Fruit fly (Drosophila melanogaster) whole organism, prepupa: Measurements from ENCODE around the gene mbo.
A peak's percentile ranks its signal among the peaks of the same experiment; 100 is the strongest.

Experiments used
- Blimp-1 ChIP-seq: fragments of 200-800 bp; sonication (Bioruptor generic); optimal IDR thresholded peaks from 3 replicates; lab custom pipeline; 2017; ENCODE audit warnings: missing biosample characterization, missing genetic modification characterization, mild to moderate bottlenecking, moderate library complexity, missing genetic modification reagents
- CG10631 ChIP-seq: fragments of 200-800 bp; sonication (Bioruptor generic); optimal IDR thresholded peaks from 2 replicates; lab custom pipeline; 2016; ENCODE audit warnings: missing biosample characterization, missing genetic modification characterization
- CG11762 ChIP-seq: fragments of 200-800 bp; sonication (Bioruptor generic); optimal IDR thresholded peaks from 3 replicates; lab custom pipeline; 2016; ENCODE audit warnings: missing biosample characterization, missing genetic modification characterization; ENCODE audit not compliant: insufficient read depth
- CG11902 ChIP-seq: fragments of 200-800 bp; sonication (Bioruptor generic); optimal IDR thresholded peaks from 3 replicates; lab custom pipeline; 2016; ENCODE audit warnings: missing biosample characterization, missing genetic modification characterization
- CG15336 ChIP-seq: fragments of 200-800 bp; sonication (Bioruptor generic); IDR thresholded peaks from 2 replicates; pipeline ENCODE4 v1.3.6; 2022; ENCODE audit warnings: missing biosample characterization, missing genetic modification characterization
- CG3032 ChIP-seq: fragments of 200-800 bp; optimal IDR thresholded peaks from 2 replicates; lab custom pipeline; 2019; ENCODE audit warnings: missing biosample characterization, mild to moderate bottlenecking, missing genetic modification characterization, moderate library complexity
- CG31627 ChIP-seq: fragments of 200-800 bp; sonication (Bioruptor generic); optimal IDR thresholded peaks from 3 replicates; lab custom pipeline; 2016; ENCODE audit warnings: missing biosample characterization, missing genetic modification characterization
- CG32006 ChIP-seq: fragments of 200-800 bp; sonication (Bioruptor generic); optimal IDR thresholded peaks from 3 replicates; lab custom pipeline; 2017; ENCODE audit warnings: missing biosample characterization, mild to moderate bottlenecking, missing genetic modification characterization
- CG4318 ChIP-seq: fragments of 200-800 bp; sonication (Bioruptor generic); optimal IDR thresholded peaks from 3 replicates; lab custom pipeline; 2017; ENCODE audit warnings: missing biosample characterization, mild to moderate bottlenecking, missing genetic modification characterization
- CG6163 ChIP-seq: fragments of 200-800 bp; sonication (Bioruptor generic); IDR thresholded peaks from 3 replicates; pipeline ENCODE4 v1.3.6; 2022; ENCODE audit warnings: missing biosample characterization, missing genetic modification characterization
- CG6276 ChIP-seq: fragments of 200-800 bp; sonication (Bioruptor generic); optimal IDR thresholded peaks from 2 replicates; lab custom pipeline; 2017; ENCODE audit warnings: missing biosample characterization, mild to moderate bottlenecking, missing genetic modification characterization
- CG7368 ChIP-seq: fragments of 200-800 bp; sonication (Bioruptor generic); optimal IDR thresholded peaks from 3 replicates; lab custom pipeline; 2016; ENCODE audit warnings: missing biosample characterization, missing genetic modification characterization
- CG8119 ChIP-seq: fragments of 200-800 bp; sonication (Bioruptor generic); IDR thresholded peaks from 3 replicates; pipeline ENCODE4 v1.3.6; 2022; ENCODE audit warnings: missing biosample characterization, missing genetic modification characterization
- CG8319 ChIP-seq: fragments of 200-800 bp; sonication (Bioruptor generic); optimal IDR thresholded peaks from 3 replicates; lab custom pipeline; 2016; ENCODE audit warnings: missing biosample characterization, missing genetic modification characterization
- CG8632 ChIP-seq: fragments of 200-800 bp; sonication (Bioruptor generic); optimal IDR thresholded peaks from 3 replicates; lab custom pipeline; 2016; ENCODE audit warnings: missing biosample characterization, missing genetic modification characterization
- CG9139 ChIP-seq: fragments of 200-800 bp; sonication (Bioruptor generic); optimal IDR thresholded peaks from 3 replicates; lab custom pipeline; 2017; ENCODE audit warnings: missing biosample characterization, mild to moderate bottlenecking, missing genetic modification characterization
- Eip75B ChIP-seq: fragments of 200-800 bp; sonication (Bioruptor generic); optimal IDR thresholded peaks from 3 replicates; lab custom pipeline; 2016; ENCODE audit warnings: missing biosample characterization, missing genetic modification characterization
- Eip78C ChIP-seq: fragments of 200-800 bp; sonication (Bioruptor generic); peaks from one replicate; lab custom pipeline; 2016; ENCODE audit warnings: missing biosample characterization, missing genetic modification characterization
- Eip93F ChIP-seq: fragments of 200-800 bp; sonication (Bioruptor generic); optimal IDR thresholded peaks from 2 replicates; lab custom pipeline; 2016; ENCODE audit warnings: missing biosample characterization, mild to moderate bottlenecking, missing genetic modification characterization
- Ets21C ChIP-seq: fragments of 200-800 bp; sonication (Bioruptor generic); optimal IDR thresholded peaks from 3 replicates; lab custom pipeline; 2016; ENCODE audit warnings: missing biosample characterization, missing genetic modification characterization
- Lpt ChIP-seq: fragments of 200-800 bp; sonication (Bioruptor generic); optimal IDR thresholded peaks from 3 replicates; lab custom pipeline; 2016; ENCODE audit warnings: missing biosample characterization, missing genetic modification characterization
- Met ChIP-seq: fragments of 200-800 bp; sonication (Bioruptor generic); optimal IDR thresholded peaks from 3 replicates; lab custom pipeline; 2016; ENCODE audit warnings: missing biosample characterization, missing genetic modification characterization
- Sox102F ChIP-seq: fragments of 200-800 bp; sonication (Bioruptor generic); optimal IDR thresholded peaks from 2 replicates; lab custom pipeline; 2016; ENCODE audit warnings: missing biosample characterization, mild to moderate bottlenecking, missing genetic modification characterization
- Sox14 ChIP-seq: fragments of 200-800 bp; sonication (Bioruptor generic); optimal IDR thresholded peaks from 3 replicates; lab custom pipeline; 2016; ENCODE audit warnings: missing biosample characterization, missing genetic modification characterization
- Sox15 ChIP-seq: fragments of 200-800 bp; sonication (Bioruptor generic); optimal IDR thresholded peaks from 3 replicates; lab custom pipeline; 2016; ENCODE audit warnings: missing biosample characterization, missing genetic modification characterization
- achi ChIP-seq: fragments of 200-800 bp; sonication (Bioruptor generic); optimal IDR thresholded peaks from 3 replicates; lab custom pipeline; 2016; ENCODE audit warnings: missing biosample characterization, missing genetic modification characterization
- acj6 ChIP-seq: fragments of 200-800 bp; sonication (Bioruptor generic); optimal IDR thresholded peaks from 3 replicates; lab custom pipeline; 2016; ENCODE audit warnings: missing biosample characterization, missing genetic modification characterization
- cyc ChIP-seq: fragments of 200-800 bp; sonication (Bioruptor generic); optimal IDR thresholded peaks from 3 replicates; lab custom pipeline; 2016; ENCODE audit warnings: missing biosample characterization, missing genetic modification characterization
- dac ChIP-seq: fragments of 200-800 bp; sonication (Bioruptor generic); optimal IDR thresholded peaks from 2 replicates; lab custom pipeline; 2017; ENCODE audit warnings: missing biosample characterization, mild to moderate bottlenecking, missing genetic modification characterization
- dsx ChIP-seq: fragments of 200-800 bp; optimal IDR thresholded peaks from 3 replicates; lab custom pipeline; 2019; ENCODE audit warnings: missing biosample characterization, mild to moderate bottlenecking, missing genetic modification characterization, moderate library complexity; ENCODE audit not compliant: poor library complexity, severe bottlenecking
- fkh ChIP-seq: fragments of 200-800 bp; sonication (Bioruptor generic); optimal IDR thresholded peaks from 3 replicates; lab custom pipeline; 2017; ENCODE audit warnings: missing biosample characterization, mild to moderate bottlenecking, missing genetic modification characterization, moderate library complexity
- lz ChIP-seq: fragments of 200-800 bp; sonication (Bioruptor generic); optimal IDR thresholded peaks from 3 replicates; lab custom pipeline; 2016; ENCODE audit warnings: missing biosample characterization, missing genetic modification characterization
- pdm3 ChIP-seq: fragments of 200-800 bp; sonication (Bioruptor generic); optimal IDR thresholded peaks from 3 replicates; lab custom pipeline; 2016; ENCODE audit warnings: missing biosample characterization, missing genetic modification characterization
- salr ChIP-seq, 2 experiments: fragments of 200-800 bp; sonication (Bioruptor generic); optimal IDR thresholded peaks; 3 replicates each; lab custom pipeline; 2016 to 2018; ENCODE audit warnings: missing biosample characterization in 2 of 2, missing genetic modification characterization in 2 of 2, mild to moderate bottlenecking in 1 of 2
- svp ChIP-seq: fragments of 200-800 bp; sonication (Bioruptor generic); peaks from one replicate; lab custom pipeline; 2016; ENCODE audit warnings: missing biosample characterization, missing genetic modification characterization

Gene mbo

dm6 chr3R:12652736-12653135 is 26.1 kb downstream of the mbo start:
- TF ChIP-seq dac (GFP tag; lab: Kevin White, UChicago) = no peak
- TF ChIP-seq CG8319 (GFP tag; lab: Kevin White, UChicago) = no peak
- no peak for TF ChIP-seq Ets21C (GFP tag; lab: Kevin White, UChicago)
- no peak for TF ChIP-seq CG32006 (GFP tag; lab: Kevin White, UChicago)
- TF ChIP-seq salr (GFP tag; optimal IDR thresholded peaks at IDR 0.05; lab: Kevin White, UChicago) = no peak
- no peak for TF ChIP-seq fkh (GFP tag; lab: Kevin White, UChicago)
- no peak for TF ChIP-seq Eip93F
- no peak for TF ChIP-seq CG6276 (GFP tag; lab: Kevin White, UChicago)
- no peak for TF ChIP-seq CG11762
- no peak for TF ChIP-seq Sox14 (GFP tag; lab: Kevin White, UChicago)
- TF ChIP-seq CG4318 (GFP tag; lab: Kevin White, UChicago) = no peak
- TF ChIP-seq pdm3 (GFP tag; lab: Kevin White, UChicago) = no peak
- TF ChIP-seq Eip75B = no peak
- no peak for TF ChIP-seq CG9139 (GFP tag; lab: Kevin White, UChicago)
- no peak for TF ChIP-seq acj6 (GFP tag; lab: Kevin White, UChicago)
- TF ChIP-seq CG11902 (GFP tag; lab: Kevin White, UChicago) = no peak
- TF ChIP-seq achi = no peak
- TF ChIP-seq CG8119 (GFP tag; lab: Robert Waterston, UW) = no peak
- no peak for TF ChIP-seq Met (GFP tag; lab: Kevin White, UChicago)
- no peak for TF ChIP-seq cyc (GFP tag; lab: Kevin White, UChicago)

DNA sequence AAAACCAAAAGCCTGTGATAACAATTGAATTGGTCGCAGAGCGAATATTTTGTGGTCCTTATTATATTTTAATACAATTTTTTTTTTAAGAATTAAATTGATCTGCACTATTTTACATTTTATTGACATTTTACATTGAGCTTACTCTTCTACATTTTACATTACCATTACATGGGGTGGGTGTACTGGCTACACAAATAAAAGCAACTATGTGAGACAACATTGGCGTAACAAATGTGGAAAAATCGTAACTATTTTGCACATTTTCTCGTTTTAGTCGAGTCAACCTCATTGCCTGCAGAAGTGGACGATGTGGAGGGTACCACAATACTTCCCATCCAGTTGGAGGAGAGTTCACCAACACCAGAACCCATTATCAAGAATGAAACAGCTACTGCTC is 28.3 kb downstream of the mbo start:
- TF ChIP-seq Lpt (GFP tag; lab: Kevin White, UChicago) (no peak), cyc (GFP tag; lab: Kevin White, UChicago) (no peak), CG8119 (GFP tag; lab: Robert Waterston, UW) (no peak), achi (no peak), CG6276 (GFP tag; lab: Kevin White, UChicago) (no peak), Blimp-1 (no peak), dac (GFP tag; lab: Kevin White, UChicago) (no peak), CG15336 (GFP tag; lab: Robert Waterston, UW) (no peak), Sox102F (GFP tag; lab: Kevin White, UChicago) (no peak), Eip78C (GFP tag; lab: Kevin White, UChicago) (no peak), Sox15 (no peak), fkh (GFP tag; lab: Kevin White, UChicago) (peak; percentile 30), lz (no peak), svp (peak; percentile 33), Eip93F (no peak)

DNA sequence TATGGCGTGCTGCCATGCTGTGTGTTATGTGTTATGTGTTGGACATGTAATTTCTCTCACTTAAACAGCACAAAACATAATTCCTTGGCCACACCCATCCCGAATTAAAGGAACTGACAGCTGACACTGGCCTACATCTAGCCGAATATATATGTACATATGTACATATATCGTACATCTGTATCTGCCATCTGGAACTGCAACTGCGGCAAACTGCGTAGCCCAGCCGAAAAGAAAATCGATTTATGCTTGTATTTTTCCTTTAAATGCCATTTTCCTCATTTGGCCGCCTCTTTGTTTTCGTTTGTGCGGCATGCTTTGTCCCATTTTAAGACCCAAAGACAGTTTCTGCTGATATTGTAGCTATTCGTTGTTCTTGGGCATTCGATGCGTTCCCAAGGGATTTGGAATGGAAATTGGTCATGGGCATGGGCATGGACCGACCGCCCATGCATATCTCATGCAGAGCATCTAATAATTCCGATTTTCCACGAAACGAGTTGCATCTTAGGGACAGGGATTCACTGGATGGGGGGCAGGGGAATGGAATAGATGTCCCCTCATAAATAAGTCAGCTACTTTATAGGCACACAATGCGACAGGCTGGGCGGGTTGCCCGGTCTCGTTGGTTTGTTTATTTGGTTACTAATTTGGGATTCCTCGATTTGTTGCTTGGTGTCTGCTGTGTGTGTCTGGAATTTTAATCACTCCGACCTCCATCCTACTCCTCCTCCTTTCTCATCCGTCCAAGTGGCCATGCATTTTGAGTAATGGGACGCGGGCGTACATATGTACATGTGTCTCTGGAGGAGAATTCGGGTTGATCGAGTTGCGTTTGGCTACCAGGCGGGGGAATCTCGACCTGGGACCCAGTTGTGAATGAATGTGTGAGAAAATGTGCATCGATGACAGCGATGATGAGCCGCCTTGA is 29.5 kb downstream of the mbo start:
- TF ChIP-seq CG9139 (GFP tag; lab: Kevin White, UChicago) (no peak), CG7368 (GFP tag; lab: Kevin White, UChicago) (no peak), achi (no peak), CG3032 (tag; lab: Kevin White, UChicago) (no peak), dsx (GFP tag; lab: Kevin White, UChicago) (no peak), salr (GFP tag; optimal IDR thresholded peaks at IDR 0.05; lab: Kevin White, UChicago) (no peak), CG6276 (GFP tag; lab: Kevin White, UChicago) (no peak), acj6 (GFP tag; lab: Kevin White, UChicago) (no peak), CG6163 (GFP tag; lab: Robert Waterston, UW) (no peak), Eip75B (no peak), CG32006 (GFP tag; lab: Kevin White, UChicago) (no peak), CG11902 (GFP tag; lab: Kevin White, UChicago) (no peak), CG10631 (no peak), CG8632 (GFP tag; lab: Kevin White, UChicago) (no peak), dac (GFP tag; lab: Kevin White, UChicago) (no peak), CG31627 (GFP tag; lab: Kevin White, UChicago) (no peak), cyc (GFP tag; lab: Kevin White, UChicago) (no peak), Sox102F (GFP tag; lab: Kevin White, UChicago) (no peak)
